Worm (Caenorhabditis elegans): ENCODE data around the gene mrpl-55.

DNA sequence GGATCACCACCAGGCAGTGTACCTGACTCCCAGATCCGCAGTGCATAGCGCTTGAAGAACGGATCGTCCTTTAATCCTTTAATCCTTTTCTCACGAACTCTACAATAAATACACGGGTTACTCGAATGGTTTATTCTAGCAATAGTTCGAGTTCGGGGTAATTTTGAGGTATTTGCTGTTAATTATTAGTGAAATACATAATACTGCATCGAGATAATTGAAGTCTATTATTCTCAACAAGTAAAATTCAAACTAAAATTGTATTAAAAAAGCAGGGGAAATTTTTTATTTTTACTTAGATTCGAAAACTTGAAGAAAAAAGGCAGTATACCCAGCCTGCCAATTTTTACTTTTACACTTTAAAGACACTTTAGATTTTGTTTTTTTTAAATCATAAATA, 33.9 kb upstream of the mrpl-55 start, which contains the start of gene kgb-1:
- no peak for TF ChIP-seq snpc-1.3 (tag; optimal IDR thresholded peaks at IDR 0.05; ENCODE audit: insufficient read depth)
- no peak for TF ChIP-seq snpc-4 (GFP tag; optimal IDR thresholded peaks at IDR 0.05)
- TF ChIP-seq snpc-4 (tag; optimal IDR thresholded peaks at IDR 0.05) = no peak
- TF ChIP-seq F57C9.4 (tag; optimal IDR thresholded peaks at IDR 0.05) = no peak
